Fruit fly (Drosophila melanogaster) whole organism, embryonic: Measurements from ENCODE around the gene Irp-1B.

Experiments
- Awh ChIP-seq: fragments of 200-800 bp; sonication (Bioruptor generic); IDR thresholded peaks from 2 replicates; pipeline ENCODE4, ENCODE4 v1.3.6; 2022; ENCODE audit warnings: missing biosample characterization, missing genetic modification characterization
- CG10267 ChIP-seq: fragments of 200-800 bp; sonication (Bioruptor generic); optimal IDR thresholded peaks from 2 replicates; lab custom pipeline; 2018; ENCODE audit warnings: missing biosample characterization, mild to moderate bottlenecking, missing genetic modification characterization, moderate library complexity
- CG14050 ChIP-seq: fragments of 200-800 bp; sonication (Bioruptor generic); IDR thresholded peaks from 3 replicates; pipeline ENCODE4 v1.3.6; 2022; ENCODE audit warnings: missing biosample characterization, missing genetic modification characterization
- CG16863 ChIP-seq: fragments of 200-800 bp; sonication (Bioruptor generic); optimal IDR thresholded peaks from 3 replicates; lab custom pipeline; 2016; ENCODE audit warnings: missing biosample characterization, missing genetic modification characterization
- CG17568 ChIP-seq: fragments of 200-800 bp; sonication (Bioruptor generic); optimal IDR thresholded peaks from 2 replicates; lab custom pipeline; 2018; ENCODE audit warnings: missing biosample characterization, mild to moderate bottlenecking, missing genetic modification characterization, moderate library complexity
- CG18476 ChIP-seq: fragments of 200-800 bp; sonication (Bioruptor generic); optimal IDR thresholded peaks from 2 replicates; lab custom pipeline; 2016; ENCODE audit warnings: missing biosample characterization, mild to moderate bottlenecking, missing genetic modification characterization
- CG31224 ChIP-seq: fragments of 200-800 bp; sonication (Bioruptor generic); IDR thresholded peaks from 2 replicates; pipeline ENCODE4 v1.3.6; 2022; ENCODE audit warnings: missing biosample characterization, missing genetic modification characterization
- CG31365 ChIP-seq: fragments of 200-800 bp; sonication (Bioruptor generic); optimal IDR thresholded peaks from 2 replicates; lab custom pipeline; 2018; ENCODE audit warnings: missing biosample characterization, mild to moderate bottlenecking, missing genetic modification characterization
- CG32772 ChIP-seq: fragments of 200-800 bp; sonication (Bioruptor generic); IDR thresholded peaks from 2 replicates; pipeline ENCODE4 v1.3.6; 2022; ENCODE audit warnings: missing biosample characterization, missing genetic modification characterization
- CG34224 ChIP-seq: fragments of 200-800 bp; sonication (Bioruptor generic); IDR thresholded peaks from 3 replicates; pipeline ENCODE4 v1.3.6; 2022; ENCODE audit warnings: missing biosample characterization, missing genetic modification characterization; ENCODE audit not compliant: partially characterized antibody
- CG4360 ChIP-seq: fragments of 200-800 bp; sonication (Bioruptor generic); IDR thresholded peaks from 2 replicates; pipeline ENCODE4 v1.3.6; 2022; ENCODE audit warnings: missing biosample characterization, missing genetic modification characterization
- CG4730 ChIP-seq: fragments of 200-800 bp; sonication (Bioruptor generic); IDR thresholded peaks from 2 replicates; pipeline ENCODE4 v1.3.6; 2022; ENCODE audit warnings: missing biosample characterization, missing genetic modification characterization
- CG5953 ChIP-seq: fragments of 200-800 bp; sonication (Bioruptor generic); IDR thresholded peaks from 2 replicates; pipeline ENCODE4 v1.3.6; 2022; ENCODE audit warnings: missing biosample characterization, missing genetic modification characterization
- CG6791 ChIP-seq: fragments of 200-800 bp; sonication (Bioruptor generic); IDR thresholded peaks from 3 replicates; pipeline ENCODE4 v1.3.6; 2022; ENCODE audit warnings: missing biosample characterization, missing genetic modification characterization; ENCODE audit not compliant: partially characterized antibody
- CG6854 ChIP-seq: fragments of 200-800 bp; sonication (Bioruptor generic); optimal IDR thresholded peaks from 3 replicates; lab custom pipeline; 2017; ENCODE audit warnings: missing biosample characterization, mild to moderate bottlenecking, missing genetic modification characterization
- Chrac-16 ChIP-seq: fragments of 200-800 bp; sonication (Bioruptor generic); optimal IDR thresholded peaks from 3 replicates; lab custom pipeline; 2016; ENCODE audit warnings: missing biosample characterization, missing genetic modification characterization
- Dbx ChIP-seq: fragments of 200-800 bp; sonication (Bioruptor generic); IDR thresholded peaks from 3 replicates; pipeline ENCODE4 v1.3.6; 2022; ENCODE audit warnings: missing biosample characterization, missing genetic modification characterization
- Ets97D ChIP-seq: fragments of 200-800 bp; sonication (Bioruptor generic); optimal IDR thresholded peaks from 3 replicates; lab custom pipeline; 2016; ENCODE audit warnings: missing biosample characterization, missing genetic modification characterization
- Hmr ChIP-seq: fragments of 200-800 bp; sonication (Bioruptor generic); optimal IDR thresholded peaks from 3 replicates; lab custom pipeline; 2017; ENCODE audit warnings: mild to moderate bottlenecking, missing biosample characterization, missing genetic modification reagents, missing genetic modification characterization
- Hr3 ChIP-seq: fragments of 200-800 bp; sonication (Bioruptor generic); optimal IDR thresholded peaks from 3 replicates; lab custom pipeline; 2016; ENCODE audit warnings: missing biosample characterization, missing genetic modification characterization
- Opbp ChIP-seq: fragments of 200-800 bp; sonication (Bioruptor generic); IDR thresholded peaks from 3 replicates; pipeline ENCODE4 v1.3.6; 2022; ENCODE audit warnings: missing biosample characterization, missing genetic modification characterization; ENCODE audit not compliant: partially characterized antibody
- Pdp1 ChIP-seq, 2 experiments: fragments of 200-800 bp; sonication (Bioruptor generic); optimal IDR thresholded peaks; 3 replicates each; lab custom pipeline; 2016; ENCODE audit warnings: missing biosample characterization in 2 of 2, missing genetic modification characterization in 2 of 2, mild to moderate bottlenecking in 1 of 2, moderate library complexity in 1 of 2
- Poxn ChIP-seq: fragments of 200-800 bp; sonication (Bioruptor generic); IDR thresholded peaks from 2 replicates; pipeline ENCODE4 v1.3.6; 2022; ENCODE audit warnings: missing biosample characterization, missing genetic modification characterization
- Spps ChIP-seq: fragments of 200-800 bp; sonication (Bioruptor generic); optimal IDR thresholded peaks from 2 replicates; lab custom pipeline; 2018; ENCODE audit warnings: missing biosample characterization, mild to moderate bottlenecking, missing genetic modification characterization
- Stat92E ChIP-seq, 3 experiments: fragments of >200 bp in 2 of 3; fragments of 200-800 bp in 1 of 3; sonication (Bioruptor generic) in 1 of 3; optimal IDR thresholded peaks; 2 replicates each; lab custom pipeline; 2017 to 2019; ENCODE audit warnings: missing biosample characterization in 3 of 3, missing genetic modification characterization in 3 of 3, mild to moderate bottlenecking in 1 of 3, moderate library complexity in 1 of 3
- Tbp ChIP-seq: fragments of >200 bp; optimal IDR thresholded peaks from 2 replicates; lab custom pipeline; 2018; ENCODE audit warnings: missing biosample characterization, missing genetic modification characterization
- Vsx1 ChIP-seq: fragments of 200-800 bp; sonication (Bioruptor generic); optimal IDR thresholded peaks from 2 replicates; lab custom pipeline; 2017; ENCODE audit warnings: missing biosample characterization, mild to moderate bottlenecking, missing genetic modification characterization, missing genetic modification reagents
- Xbp1 ChIP-seq: fragments of 200-800 bp; sonication (Bioruptor generic); optimal IDR thresholded peaks from 3 replicates; lab custom pipeline; 2016; ENCODE audit warnings: missing biosample characterization, mild to moderate bottlenecking, missing genetic modification characterization
- Xrp1 ChIP-seq: fragments of 200-800 bp; sonication (Bioruptor generic); IDR thresholded peaks from 2 replicates; pipeline ENCODE4 v1.3.6; 2022; ENCODE audit warnings: missing biosample characterization, missing genetic modification characterization
- ab ChIP-seq: fragments of 200-800 bp; sonication (Bioruptor generic); optimal IDR thresholded peaks from 2 replicates; lab custom pipeline; 2016; ENCODE audit warnings: missing biosample characterization, missing genetic modification characterization
- dimm ChIP-seq: fragments of 200-800 bp; sonication (Bioruptor generic); IDR thresholded peaks from 2 replicates; pipeline ENCODE4 v1.3.6; 2022; ENCODE audit warnings: missing biosample characterization, missing genetic modification characterization
- dpn ChIP-seq, 2 experiments: fragments of 200-800 bp; sonication (Bioruptor generic); optimal IDR thresholded peaks; 3 replicates each; lab custom pipeline; 2016; ENCODE audit warnings: missing biosample characterization in 2 of 2, missing genetic modification characterization in 2 of 2
- emc ChIP-seq: fragments of 200-800 bp; sonication (Bioruptor generic); optimal IDR thresholded peaks from 2 replicates; lab custom pipeline; 2016; ENCODE audit warnings: missing biosample characterization, missing genetic modification characterization
- grau ChIP-seq: fragments of 200-800 bp; optimal IDR thresholded peaks from 3 replicates; lab custom pipeline; 2019; ENCODE audit warnings: missing biosample characterization, mild to moderate bottlenecking, missing genetic modification characterization, moderate library complexity
- knrl ChIP-seq: fragments of 200-800 bp; sonication (Bioruptor generic); IDR thresholded peaks from 3 replicates; pipeline ENCODE4 v1.3.6; 2022; ENCODE audit warnings: missing biosample characterization, missing genetic modification characterization; ENCODE audit not compliant: partially characterized antibody
- lilli ChIP-seq: fragments of 200-800 bp; sonication (Bioruptor generic); optimal IDR thresholded peaks from 3 replicates; lab custom pipeline; 2016; ENCODE audit warnings: missing biosample characterization, missing genetic modification characterization
- lola ChIP-seq, 3 experiments: fragments of >200 bp in 2 of 3; fragments of 200-800 bp in 1 of 3; sonication (Bioruptor generic) in 1 of 3; optimal IDR thresholded peaks; 2 replicates each; lab custom pipeline; 2017 to 2019; ENCODE audit warnings: missing biosample characterization in 3 of 3, missing genetic modification characterization in 3 of 3, mild to moderate bottlenecking in 1 of 3, moderate library complexity in 1 of 3
- lov ChIP-seq, 2 experiments: fragments of 200-800 bp in 1 of 2; fragments of >200 bp in 1 of 2; sonication (Bioruptor generic) in 1 of 2; IDR thresholded peaks in 1 of 2; optimal IDR thresholded peaks in 1 of 2; 2 replicates in 1 of 2; 3 replicates in 1 of 2; pipeline versions ENCODE4 v1.3.6 to Lab custom; 2017 to 2022; ENCODE audit warnings: missing biosample characterization in 1 of 2, missing genetic modification characterization in 1 of 2
- mam ChIP-seq: fragments of 200-800 bp; sonication (Bioruptor generic); optimal IDR thresholded peaks from 3 replicates; lab custom pipeline; 2016; ENCODE audit warnings: missing biosample characterization, missing genetic modification characterization
- psq ChIP-seq: fragments of 200-800 bp; sonication (Bioruptor generic); optimal IDR thresholded peaks from 2 replicates; lab custom pipeline; 2017; ENCODE audit warnings: missing biosample characterization, missing genetic modification characterization
- pzg ChIP-seq: fragments of 200-800 bp; sonication (Bioruptor generic); optimal IDR thresholded peaks from 3 replicates; lab custom pipeline; 2018; ENCODE audit warnings: missing biosample characterization, mild to moderate bottlenecking, missing genetic modification characterization, moderate library complexity
- row ChIP-seq: fragments of 200-800 bp; sonication (Bioruptor generic); IDR thresholded peaks from 3 replicates; pipeline ENCODE4 v1.3.6; 2022; ENCODE audit warnings: missing biosample characterization, missing genetic modification characterization
- schlank ChIP-seq: fragments of 200-800 bp; sonication (Bioruptor generic); optimal IDR thresholded peaks from 2 replicates; lab custom pipeline; 2018; ENCODE audit warnings: missing biosample characterization, mild to moderate bottlenecking, missing genetic modification characterization
- sna ChIP-seq: fragments of 200-800 bp; sonication (Bioruptor generic); IDR thresholded peaks from 2 replicates; pipeline ENCODE4 v1.3.6; 2022; ENCODE audit warnings: missing biosample characterization, missing genetic modification characterization; ENCODE audit not compliant: partially characterized antibody
- tap ChIP-seq: fragments of 200-800 bp; optimal IDR thresholded peaks from 3 replicates; lab custom pipeline; 2019; ENCODE audit warnings: missing biosample characterization, mild to moderate bottlenecking, missing genetic modification characterization, moderate library complexity
- ttk ChIP-seq: fragments of 200-800 bp; sonication (Bioruptor generic); IDR thresholded peaks from 2 replicates; pipeline ENCODE4 v2.1.2; 2022; ENCODE audit warnings: missing biosample characterization, missing genetic modification characterization
- vnd ChIP-seq: fragments of 200-800 bp; sonication (Bioruptor generic); IDR thresholded peaks from 3 replicates; pipeline ENCODE4 v1.3.6; 2022; ENCODE audit warnings: missing biosample characterization, missing genetic modification characterization; ENCODE audit not compliant: partially characterized antibody
- wek ChIP-seq: fragments of 200-800 bp; sonication (Bioruptor generic); optimal IDR thresholded peaks from 3 replicates; lab custom pipeline; 2018; ENCODE audit warnings: missing biosample characterization, mild to moderate bottlenecking, missing genetic modification characterization, moderate library complexity

The Irp-1B gene

dm6 chr3R:10388128-10389026 is 24.3 kb downstream of the Irp-1B start, which contains the start of gene cwo (continued):
- TF ChIP-seq CG34224 (no peak), ab (GFP tag; lab: Kevin White, UChicago) (no peak), CG18476 (GFP tag; lab: Kevin White, UChicago) (peak; percentile 8), CG31224 (no peak), CG17568 (GFP tag; lab: Kevin White, UChicago) (peak; percentile 27), CG6854 (GFP tag; lab: Kevin White, UChicago) (no peak), Chrac-16 (no peak), vnd (no peak), sna (GFP tag; lab: Robert Waterston, UW) (no peak), Pdp1 (GFP tag; optimal IDR thresholded peaks at IDR 0.05; lab: Kevin White, UChicago) (peak in 1 of 2 experiments; percentile 49), Spps (tag; lab: Kevin White, UChicago) (peak; percentile 4), Ets97D (no peak), Hmr (GFP tag; lab: Kevin White, UChicago) (peak; percentile 12), dpn (GFP tag; optimal IDR thresholded peaks at IDR 0.05; lab: Kevin White, UChicago) (no peak), Opbp (no peak), CG4360 (GFP tag; lab: Robert Waterston, UW) (no peak), grau (tag; lab: Kevin White, UChicago) (peak; percentile 3), lov (optimal IDR thresholded peaks at IDR 0.05; lab: Kevin White, UChicago) (no peak), lov (GFP tag; IDR thresholded peaks at IDR 0.05; lab: Robert Waterston, UW) (no peak), Poxn (GFP tag; lab: Robert Waterston, UW) (no peak), dimm (GFP tag; lab: Robert Waterston, UW) (no peak), wek (peak; percentile 56), CG10267 (tag; lab: Kevin White, UChicago) (no peak), CG4730 (GFP tag; lab: Robert Waterston, UW) (no peak), knrl (no peak), Tbp (GFP tag; lab: Kevin White, UChicago) (no peak), Dbx (GFP tag; lab: Robert Waterston, UW) (no peak), CG16863 (GFP tag; lab: Kevin White, UChicago) (peak; percentile 19), Xrp1 (no peak), ttk (GFP tag; lab: Robert Waterston, UW) (no peak), pzg (GFP tag; lab: Kevin White, UChicago) (no peak), Hr3 (GFP tag; lab: Kevin White, UChicago) (no peak), mam (no peak), Vsx1 (GFP tag; lab: Kevin White, UChicago) (peak; percentile 60), tap (tag; lab: Kevin White, UChicago) (no peak), Xbp1 (peak; percentile 26), row (GFP tag; lab: Robert Waterston, UW) (no peak), schlank (no peak), lola (GFP tag; optimal IDR thresholded peaks at IDR 0.05; lab: Kevin White, UChicago) (peak in 1 of 3 experiments; percentile 13), CG31365 (tag; lab: Kevin White, UChicago) (peak; percentile 40), CG14050 (GFP tag; lab: Robert Waterston, UW) (no peak), CG5953 (GFP tag; lab: Robert Waterston, UW) (no peak), Awh (GFP tag; lab: Robert Waterston, UW) (no peak), CG6791 (GFP tag; lab: Robert Waterston, UW) (no peak), CG32772 (GFP tag; lab: Robert Waterston, UW) (no peak), lilli (GFP tag; lab: Kevin White, UChicago) (no peak), Stat92E (GFP tag; optimal IDR thresholded peaks at IDR 0.05; lab: Kevin White, UChicago) (peak in 1 of 3 experiments; percentile 44), emc (GFP tag; lab: Kevin White, UChicago) (no peak), psq (no peak)
